Fruit fly (Drosophila melanogaster) whole organism, adult: ENCODE data around the gene TfAP-2.

Source experiments
- CG11617 ChIP-seq: fragments of 200-800 bp; sonication (Bioruptor generic); optimal IDR thresholded peaks from 2 replicates; lab custom pipeline; 2017; ENCODE audit warnings: mild to moderate bottlenecking, missing biosample characterization, missing genetic modification reagents, missing genetic modification characterization
- CG12768 ChIP-seq: fragments of 200-800 bp; sonication (Bioruptor generic); optimal IDR thresholded peaks from 2 replicates; lab custom pipeline; 2017; ENCODE audit warnings: missing biosample characterization, missing genetic modification characterization, mild to moderate bottlenecking, moderate library complexity, missing genetic modification reagents
- CG14711 ChIP-seq: fragments of 200-800 bp; sonication (Bioruptor generic); optimal IDR thresholded peaks from 2 replicates; lab custom pipeline; 2018; ENCODE audit warnings: missing biosample characterization, mild to moderate bottlenecking, missing genetic modification characterization, moderate library complexity
- CG1620 ChIP-seq: fragments of 200-800 bp; sonication (Bioruptor generic); optimal IDR thresholded peaks from 2 replicates; lab custom pipeline; 2016; ENCODE audit warnings: missing biosample characterization, missing genetic modification characterization
- CG33017 ChIP-seq: fragments of 200-800 bp; sonication (Bioruptor generic); optimal IDR thresholded peaks from 2 replicates; lab custom pipeline; 2018; ENCODE audit warnings: missing biosample characterization, mild to moderate bottlenecking, missing genetic modification characterization, moderate library complexity
- CG5204 ChIP-seq: fragments of 200-800 bp; sonication (Bioruptor generic); optimal IDR thresholded peaks from 2 replicates; lab custom pipeline; 2016; ENCODE audit warnings: missing biosample characterization, missing genetic modification characterization
- CG7045 ChIP-seq: fragments of 200-800 bp; sonication (Bioruptor generic); optimal IDR thresholded peaks from 2 replicates; lab custom pipeline; 2017; ENCODE audit warnings: missing biosample characterization, mild to moderate bottlenecking, missing genetic modification characterization
- CG7101 ChIP-seq: fragments of 200-800 bp; sonication (Bioruptor generic); optimal IDR thresholded peaks from 2 replicates; lab custom pipeline; 2018; ENCODE audit warnings: missing biosample characterization, mild to moderate bottlenecking, missing genetic modification characterization, moderate library complexity
- Clk ChIP-seq: fragments of 200-800 bp; sonication (Bioruptor generic); optimal IDR thresholded peaks from 2 replicates; lab custom pipeline; 2017; ENCODE audit warnings: missing biosample characterization, missing genetic modification characterization
- Crg-1 ChIP-seq: fragments of 200-800 bp; sonication (Bioruptor generic); optimal IDR thresholded peaks from 2 replicates; lab custom pipeline; 2016; ENCODE audit warnings: missing biosample characterization, missing genetic modification characterization
- Hr96 ChIP-seq: fragments of 200-800 bp; sonication (Bioruptor generic); optimal IDR thresholded peaks from 2 replicates; lab custom pipeline; 2016; ENCODE audit warnings: missing biosample characterization, missing genetic modification characterization
- Mnt ChIP-seq: fragments of 200-800 bp; sonication (Bioruptor generic); optimal IDR thresholded peaks from 2 replicates; lab custom pipeline; 2016; ENCODE audit warnings: missing biosample characterization, mild to moderate bottlenecking, missing genetic modification characterization
- bab1 ChIP-seq: fragments of 200-800 bp; sonication (Bioruptor generic); optimal IDR thresholded peaks from 3 replicates; lab custom pipeline; 2019; ENCODE audit warnings: missing biosample characterization, mild to moderate bottlenecking, missing genetic modification characterization, moderate library complexity
- cic ChIP-seq: fragments of 200-800 bp; sonication (Bioruptor generic); optimal IDR thresholded peaks from 2 replicates; lab custom pipeline; 2017; ENCODE audit warnings: missing biosample characterization, mild to moderate bottlenecking, missing genetic modification characterization, moderate library complexity
- cnc ChIP-seq, 2 experiments: fragments of >200 bp; optimal IDR thresholded peaks; 2 replicates each; lab custom pipeline; 2017
- kay ChIP-seq: fragments of 200-800 bp; sonication (Bioruptor generic); peaks from one replicate; lab custom pipeline; 2016; ENCODE audit warnings: missing biosample characterization, missing genetic modification characterization, borderline replicate concordance
- ovo ChIP-seq: fragments of 200-800 bp; sonication (Bioruptor generic); optimal IDR thresholded peaks from 2 replicates; lab custom pipeline; 2016; ENCODE audit warnings: missing biosample characterization, missing genetic modification characterization
- pad ChIP-seq: fragments of 200-800 bp; sonication (Bioruptor generic); optimal IDR thresholded peaks from 3 replicates; lab custom pipeline; 2017; ENCODE audit warnings: missing biosample characterization, missing genetic modification characterization, mild to moderate bottlenecking, moderate library complexity, missing genetic modification reagents
- tj ChIP-seq: fragments of 200-800 bp; sonication (Bioruptor generic); optimal IDR thresholded peaks from 3 replicates; lab custom pipeline; 2017; ENCODE audit warnings: missing biosample characterization, mild to moderate bottlenecking, missing genetic modification characterization, moderate library complexity
- toe ChIP-seq: fragments of 200-800 bp; sonication (Bioruptor generic); optimal IDR thresholded peaks from 2 replicates; lab custom pipeline; 2016; ENCODE audit warnings: missing biosample characterization, missing genetic modification characterization

TfAP-2 gene

DNA sequence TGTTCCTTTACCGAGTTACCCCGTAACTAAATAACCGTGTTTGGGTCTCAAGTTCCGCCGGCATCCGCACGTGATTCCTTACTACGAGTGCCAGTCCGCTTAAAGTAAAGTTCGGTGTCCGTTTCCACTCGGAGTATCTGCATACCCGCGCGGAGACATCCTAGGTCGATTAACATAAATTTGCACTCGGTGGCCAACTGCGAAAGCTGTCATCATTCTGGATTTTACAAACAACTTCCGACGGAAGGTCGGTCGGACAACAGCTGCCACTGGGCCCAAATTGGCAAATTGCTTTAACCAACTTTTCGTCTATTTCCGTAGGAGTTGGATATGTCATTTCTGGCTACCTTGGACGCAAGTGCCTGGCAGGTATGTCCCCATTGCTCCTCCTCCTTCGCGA, at the start of gene TfAP-2:
TfAP-2 (plus strand) TSS at position 301 of the 400 bp plus-strand sequence.
- TF ChIP-seq Hr96 (GFP tag; lab: Kevin White, UChicago) = no peak
- no peak for TF ChIP-seq tj (GFP tag; lab: Kevin White, UChicago)
- TF ChIP-seq CG1620 (GFP tag; lab: Kevin White, UChicago) = no peak
- TF ChIP-seq pad (GFP tag; lab: Kevin White, UChicago) = no peak
- TF ChIP-seq CG7045 (GFP tag; lab: Kevin White, UChicago) = no peak
- no peak for TF ChIP-seq Mnt (GFP tag; lab: Kevin White, UChicago)
- TF ChIP-seq bab1 (GFP tag; lab: Kevin White, UChicago) = no peak
- TF ChIP-seq CG12768 (GFP tag; lab: Kevin White, UChicago) = no peak
- no peak for TF ChIP-seq ovo (GFP tag; lab: Kevin White, UChicago)
- TF ChIP-seq cic (GFP tag; lab: Kevin White, UChicago) = no peak
- no peak for TF ChIP-seq CG11617 (GFP tag; lab: Kevin White, UChicago)
- no peak for TF ChIP-seq Clk (GFP tag; lab: Kevin White, UChicago)

DNA sequence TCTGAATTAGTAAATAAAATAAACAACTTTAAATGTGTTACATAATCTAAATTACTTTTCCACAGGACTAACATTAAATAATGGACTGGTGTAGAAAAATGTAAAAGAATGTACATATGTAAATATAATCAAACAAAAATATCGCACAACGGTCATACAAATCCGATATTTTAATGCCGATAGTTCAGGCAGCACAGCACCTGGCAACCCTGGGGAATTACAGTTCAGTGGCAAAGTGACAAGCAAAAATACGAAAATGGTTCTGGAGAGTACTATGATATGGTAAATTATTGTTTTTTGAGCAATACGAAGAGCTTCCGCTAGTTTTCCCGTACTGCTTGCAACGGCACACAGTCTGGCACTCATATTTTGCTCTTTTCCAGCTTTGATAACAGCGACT, 49.8 kb upstream of the TfAP-2 start, which contains the start of gene Rpn10:
Rpn10 (plus strand) TSS at position 144 of the 400 bp plus-strand sequence.
- TF ChIP-seq Clk (GFP tag; lab: Kevin White, UChicago) = no peak
- TF ChIP-seq CG5204 (GFP tag; lab: Kevin White, UChicago) = no peak
- peak; percentile 19 for TF ChIP-seq Crg-1 (GFP tag; lab: Kevin White, UChicago)
- TF ChIP-seq CG12768 (GFP tag; lab: Kevin White, UChicago) = no peak
- peak; percentile 51 for TF ChIP-seq CG1620 (GFP tag; lab: Kevin White, UChicago)
- TF ChIP-seq toe (GFP tag; lab: Kevin White, UChicago) = no peak
- peak; percentile 5 for TF ChIP-seq CG11617 (GFP tag; lab: Kevin White, UChicago)
- TF ChIP-seq CG33017 (tag; lab: Kevin White, UChicago) = no peak
- peak; percentile 99 for TF ChIP-seq CG14711 (tag; lab: Kevin White, UChicago)
- TF ChIP-seq cic (GFP tag; lab: Kevin White, UChicago) = no peak
- no peak for TF ChIP-seq tj (GFP tag; lab: Kevin White, UChicago)
- TF ChIP-seq cnc (optimal IDR thresholded peaks at IDR 0.05; lab: Kevin White, UChicago) = peak; percentile 81 to 95
- TF ChIP-seq bab1 (GFP tag; lab: Kevin White, UChicago) = peak; percentile 70
- peak; percentile 33 for TF ChIP-seq Mnt (GFP tag; lab: Kevin White, UChicago)
- no peak for TF ChIP-seq CG7045 (GFP tag; lab: Kevin White, UChicago)
- TF ChIP-seq Hr96 (GFP tag; lab: Kevin White, UChicago) = no peak
- peak; percentile 86 for TF ChIP-seq ovo (GFP tag; lab: Kevin White, UChicago)
- TF ChIP-seq kay (GFP tag; lab: Kevin White, UChicago) = no peak
- TF ChIP-seq CG7101 (tag; lab: Kevin White, UChicago) = no peak
- peak; percentile 50 for TF ChIP-seq pad (GFP tag; lab: Kevin White, UChicago)

DNA sequence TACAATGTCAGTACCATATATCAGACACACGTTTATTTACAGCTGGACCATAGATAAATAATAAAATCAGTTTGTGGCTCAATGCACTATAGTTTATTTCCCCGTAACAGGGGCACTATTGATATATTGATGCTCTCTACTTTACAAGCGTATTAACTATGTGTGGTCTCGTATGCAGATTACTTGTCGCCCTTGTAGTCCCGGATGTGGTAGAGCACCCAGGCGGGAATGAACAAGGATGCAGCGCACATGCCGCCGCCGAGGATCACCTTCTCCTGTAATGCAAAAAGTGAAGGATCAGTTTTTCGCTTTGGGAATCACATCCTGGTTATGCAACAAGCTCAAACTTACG, 47.8 kb upstream of the TfAP-2 start:
- TF ChIP-seq Crg-1 (GFP tag; lab: Kevin White, UChicago) = no peak
- TF ChIP-seq kay (GFP tag; lab: Kevin White, UChicago) = no peak
- TF ChIP-seq Clk (GFP tag; lab: Kevin White, UChicago) = no peak
- no peak for TF ChIP-seq cnc (optimal IDR thresholded peaks at IDR 0.05; lab: Kevin White, UChicago)
- TF ChIP-seq cic (GFP tag; lab: Kevin White, UChicago) = no peak
- TF ChIP-seq Hr96 (GFP tag; lab: Kevin White, UChicago) = no peak
- TF ChIP-seq CG7101 (tag; lab: Kevin White, UChicago) = no peak
- no peak for TF ChIP-seq tj (GFP tag; lab: Kevin White, UChicago)
- TF ChIP-seq toe (GFP tag; lab: Kevin White, UChicago) = no peak
- no peak for TF ChIP-seq CG12768 (GFP tag; lab: Kevin White, UChicago)
- TF ChIP-seq CG11617 (GFP tag; lab: Kevin White, UChicago) = no peak
- TF ChIP-seq ovo (GFP tag; lab: Kevin White, UChicago) = no peak
- no peak for TF ChIP-seq pad (GFP tag; lab: Kevin White, UChicago)
- TF ChIP-seq Mnt (GFP tag; lab: Kevin White, UChicago) = no peak
- no peak for TF ChIP-seq CG14711 (tag; lab: Kevin White, UChicago)
- TF ChIP-seq CG5204 (GFP tag; lab: Kevin White, UChicago) = no peak

DNA sequence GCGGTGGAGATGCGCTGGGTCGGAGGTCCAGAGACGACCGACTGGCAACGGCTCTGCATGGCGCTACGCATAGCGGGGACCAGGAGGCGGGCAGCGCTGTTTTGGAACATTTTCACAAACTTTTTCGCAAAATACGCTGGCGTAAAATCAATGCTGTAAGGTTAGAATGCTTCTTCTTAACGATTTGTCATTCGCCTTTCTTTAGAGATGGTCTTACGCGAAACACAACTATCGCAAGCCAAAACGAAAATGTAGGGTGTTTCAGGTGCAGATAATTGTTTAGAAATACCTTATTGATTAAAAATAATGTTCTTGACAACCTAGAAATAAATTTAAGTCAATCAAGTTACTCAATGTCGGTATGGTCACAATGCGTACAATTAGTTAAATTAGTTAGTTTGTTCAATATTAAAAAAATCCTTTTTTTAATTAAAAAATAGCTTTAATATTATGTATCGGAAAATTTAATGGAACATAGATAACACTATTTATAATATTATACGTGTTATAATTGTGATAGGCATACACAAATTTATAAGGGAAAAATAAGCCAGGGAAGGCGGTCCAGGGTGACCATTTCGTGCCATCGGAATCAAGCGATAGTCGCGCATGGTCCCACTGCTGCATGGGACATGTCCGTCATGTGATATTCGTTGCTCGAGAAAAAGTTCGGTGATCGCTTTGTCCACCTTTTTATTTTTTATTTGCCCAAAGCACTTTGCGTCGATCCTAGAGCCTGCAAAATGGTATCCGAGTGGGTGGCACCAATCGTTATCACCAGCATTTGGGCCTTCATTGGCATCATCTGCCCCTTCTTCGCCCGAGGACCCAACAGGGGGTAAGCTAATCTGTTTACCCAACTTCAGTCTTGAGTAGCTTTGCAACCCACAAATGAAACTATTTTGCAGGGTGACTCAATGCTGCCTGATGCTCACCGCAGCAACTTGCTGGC, 47.1 kb upstream of the TfAP-2 start, which contains the start of the genes COX8 and VhaM9.7-b:
COX8 (minus strand) TSS at position 203 of the 952 bp plus-strand sequence.
VhaM9.7-b (plus strand) TSS at position 618 of the 952 bp plus-strand sequence.
- TF ChIP-seq CG12768 (GFP tag; lab: Kevin White, UChicago) = peak; percentile 2
- no peak for TF ChIP-seq toe (GFP tag; lab: Kevin White, UChicago)
- no peak for TF ChIP-seq kay (GFP tag; lab: Kevin White, UChicago)
- no peak for TF ChIP-seq CG5204 (GFP tag; lab: Kevin White, UChicago)
- peak; percentile 38 for TF ChIP-seq cic (GFP tag; lab: Kevin White, UChicago)
- peak; percentile 63 for TF ChIP-seq Crg-1 (GFP tag; lab: Kevin White, UChicago)
- peak; percentile 41 for TF ChIP-seq bab1 (GFP tag; lab: Kevin White, UChicago)
- TF ChIP-seq CG1620 (GFP tag; lab: Kevin White, UChicago) = peak; percentile 64
- peak; percentile 67 for TF ChIP-seq CG7101 (tag; lab: Kevin White, UChicago)
- peak; percentile 44 for TF ChIP-seq pad (GFP tag; lab: Kevin White, UChicago)
- no peak for TF ChIP-seq CG33017 (tag; lab: Kevin White, UChicago)
- peak; percentile 72 for TF ChIP-seq Mnt (GFP tag; lab: Kevin White, UChicago)
- TF ChIP-seq CG11617 (GFP tag; lab: Kevin White, UChicago) = peak; percentile 73
- peak; percentile 66 for TF ChIP-seq ovo (GFP tag; lab: Kevin White, UChicago)
- TF ChIP-seq tj (GFP tag; lab: Kevin White, UChicago) = peak; percentile 30
- peak; percentile 29 for TF ChIP-seq Clk (GFP tag; lab: Kevin White, UChicago)
- TF ChIP-seq cnc (optimal IDR thresholded peaks at IDR 0.05; lab: Kevin White, UChicago) = no peak
- TF ChIP-seq CG14711 (tag; lab: Kevin White, UChicago) = peak; percentile 47
- TF ChIP-seq Hr96 (GFP tag; lab: Kevin White, UChicago) = no peak
- TF ChIP-seq CG7045 (GFP tag; lab: Kevin White, UChicago) = peak; percentile 78
